Worm (Caenorhabditis elegans): ENCODE measurements around the gene praf-3.

- no peak for TF ChIP-seq zag-1 (tag; optimal IDR thresholded peaks at IDR 0.05)
- TF ChIP-seq unc-62 (GFP tag; optimal IDR thresholded peaks at IDR 0.05), result no peak
- no peak for TF ChIP-seq nhr-12 (tag; optimal IDR thresholded peaks at IDR 0.05)
- no peak for TF ChIP-seq skn-1 (tag; optimal IDR thresholded peaks at IDR 0.05)
- TF ChIP-seq nhr-25 (tag; optimal IDR thresholded peaks at IDR 0.05), result no peak
- no peak for TF ChIP-seq ztf-4 (tag; optimal IDR thresholded peaks at IDR 0.05)
- no peak for TF ChIP-seq ceh-16 (tag; optimal IDR thresholded peaks at IDR 0.05)
- no peak for TF ChIP-seq pha-4 (tag; optimal IDR thresholded peaks at IDR 0.05)
- no peak for TF ChIP-seq nhr-28 (tag; optimal IDR thresholded peaks at IDR 0.05)
- no peak for TF ChIP-seq mdl-1 (tag; optimal IDR thresholded peaks at IDR 0.05)
- no peak for TF ChIP-seq elt-2 (tag; optimal IDR thresholded peaks at IDR 0.05)
Measured at ce11 chrIV:8384737-8385136, 5.0 kb downstream of the praf-3 start.
